Worm (Caenorhabditis elegans) whole organism, L2 larva: Measurements from ENCODE around the gene Y41G9A.17.

Experiments used
- C34F6.9 ChIP-seq: fragments of 150-350 bp; optimal IDR thresholded peaks from 2 replicates; lab custom pipeline; 2014; ENCODE audit warnings: missing biosample characterization, missing genetic modification characterization
- Y55F3AM.14 ChIP-seq: fragments of 200-800 bp; sonication (Bioruptor generic); optimal IDR thresholded peaks from 2 replicates; lab custom pipeline; 2018; ENCODE audit warnings: mild to moderate bottlenecking, missing genetic modification characterization, missing compliant biosample characterization
- ZK546.5 ChIP-seq: sonication (generic microtip); optimal IDR thresholded peaks from 2 replicates; lab custom pipeline; 2017; ENCODE audit warnings: missing biosample characterization, missing genetic modification characterization
- alr-1 ChIP-seq: fragments of 150-350 bp; optimal IDR thresholded peaks from 2 replicates; lab custom pipeline; 2014; ENCODE audit warnings: missing biosample characterization, missing genetic modification characterization
- aly-2 ChIP-seq: fragments of 150-350 bp; optimal IDR thresholded peaks from 2 replicates; lab custom pipeline; 2014; ENCODE audit warnings: missing biosample characterization, missing genetic modification characterization
- ama-1 ChIP-seq: fragments of 150-350 bp; optimal IDR thresholded peaks from 2 replicates; lab custom pipeline; 2018; ENCODE audit warnings: inconsistent platforms
- ceh-16 ChIP-seq: fragments of 150-350 bp; optimal IDR thresholded peaks from 2 replicates; lab custom pipeline; 2014; ENCODE audit warnings: missing biosample characterization, missing genetic modification characterization
- crh-2 ChIP-seq: sonication (generic microtip); optimal IDR thresholded peaks from 2 replicates; lab custom pipeline; 2017; ENCODE audit warnings: missing biosample characterization, missing genetic modification characterization
- dmd-4 ChIP-seq: sonication (generic microtip); optimal IDR thresholded peaks from 2 replicates; lab custom pipeline; 2017; ENCODE audit warnings: missing biosample characterization, missing genetic modification characterization
- egl-27 ChIP-seq: sonication (generic microtip); optimal IDR thresholded peaks from 3 replicates; lab custom pipeline; 2017; ENCODE audit warnings: missing biosample characterization, missing genetic modification reagents, missing genetic modification characterization
- elt-1 ChIP-seq: fragments of 150-350 bp; optimal IDR thresholded peaks from 2 replicates; lab custom pipeline; 2014; ENCODE audit warnings: missing biosample characterization, missing genetic modification characterization
- elt-3 ChIP-seq: sonication (generic microtip); optimal IDR thresholded peaks from 2 replicates; lab custom pipeline; 2017; ENCODE audit warnings: missing biosample characterization, missing genetic modification characterization
- fos-1 ChIP-seq: fragments of 150-350 bp; optimal IDR thresholded peaks from 2 replicates; lab custom pipeline; 2014; ENCODE audit warnings: missing biosample characterization, missing genetic modification characterization
- gmeb-1 ChIP-seq: fragments of 150-350 bp; optimal IDR thresholded peaks from 2 replicates; lab custom pipeline; 2014; ENCODE audit warnings: missing biosample characterization, missing genetic modification characterization
- lin-11 ChIP-seq: fragments of 150-350 bp; sonication (generic microtip); optimal IDR thresholded peaks from 2 replicates; lab custom pipeline; 2014; ENCODE audit warnings: missing biosample characterization, missing genetic modification characterization, inconsistent platforms, mixed read lengths
- lin-13 ChIP-seq: fragments of 150-350 bp; optimal IDR thresholded peaks from 2 replicates; lab custom pipeline; 2014; ENCODE audit warnings: missing biosample characterization, missing genetic modification reagents, missing genetic modification characterization
- lin-39 ChIP-seq: fragments of 150-350 bp; optimal IDR thresholded peaks from 2 replicates; lab custom pipeline; 2014; ENCODE audit warnings: missing biosample characterization, missing genetic modification reagents, missing genetic modification characterization
- lsy-2 ChIP-seq, 2 experiments: fragments of 150-350 bp in 1 of 2; sonication (generic microtip) in 1 of 2; optimal IDR thresholded peaks; 2 replicates each; lab custom pipeline; 2014 to 2017; ENCODE audit warnings: missing biosample characterization in 2 of 2, missing genetic modification characterization in 2 of 2
- mab-5 ChIP-seq: fragments of 150-350 bp; optimal IDR thresholded peaks from 2 replicates; lab custom pipeline; 2014; ENCODE audit warnings: missing biosample characterization, missing genetic modification characterization
- mbf-1 ChIP-seq: sonication (generic microtip); optimal IDR thresholded peaks from 2 replicates; lab custom pipeline; 2017; ENCODE audit warnings: missing biosample characterization, missing genetic modification characterization
- mdl-1 ChIP-seq, 2 experiments: fragments of 150-350 bp in 1 of 2; sonication (generic microtip) in 1 of 2; optimal IDR thresholded peaks; 2 replicates each; lab custom pipeline; 2017; ENCODE audit warnings: missing biosample characterization in 2 of 2, missing genetic modification characterization in 2 of 2
- nhr-10 ChIP-seq: sonication (generic microtip); optimal IDR thresholded peaks from 2 replicates; lab custom pipeline; 2017; ENCODE audit warnings: missing biosample characterization, missing genetic modification characterization
- nhr-12 ChIP-seq: fragments of 150-350 bp; optimal IDR thresholded peaks from 2 replicates; lab custom pipeline; 2014; ENCODE audit warnings: missing biosample characterization, missing genetic modification characterization
- nhr-23 ChIP-seq: fragments of 150-350 bp; optimal IDR thresholded peaks from 2 replicates; lab custom pipeline; 2014; ENCODE audit warnings: missing biosample characterization, missing genetic modification reagents, missing genetic modification characterization
- nhr-237 ChIP-seq: fragments of 150-350 bp; optimal IDR thresholded peaks from 2 replicates; lab custom pipeline; 2014; ENCODE audit warnings: missing biosample characterization, missing genetic modification characterization
- nhr-25 ChIP-seq: fragments of 150-350 bp; sonication (generic microtip); optimal IDR thresholded peaks from 3 replicates; lab custom pipeline; 2014; ENCODE audit warnings: missing biosample characterization, missing genetic modification characterization
- nhr-6 ChIP-seq: fragments of 150-350 bp; optimal IDR thresholded peaks from 2 replicates; lab custom pipeline; 2014; ENCODE audit warnings: missing biosample characterization, missing genetic modification characterization
- nhr-77 ChIP-seq: fragments of 150-350 bp; optimal IDR thresholded peaks from 2 replicates; lab custom pipeline; 2014; ENCODE audit warnings: missing biosample characterization, missing genetic modification characterization
- sem-4 ChIP-seq: fragments of 150-350 bp; optimal IDR thresholded peaks from 2 replicates; lab custom pipeline; 2014; ENCODE audit warnings: missing biosample characterization, missing genetic modification reagents, missing genetic modification characterization
- sma-9 ChIP-seq, 2 experiments: fragments of 150-350 bp in 1 of 2; sonication (generic microtip) in 1 of 2; optimal IDR thresholded peaks; 2 replicates each; lab custom pipeline; 2014 to 2016; ENCODE audit warnings: missing genetic modification characterization in 2 of 2, mild to moderate bottlenecking in 1 of 2, missing biosample characterization in 1 of 2, missing compliant biosample characterization in 1 of 2, missing genetic modification reagents in 1 of 2, moderate library complexity in 1 of 2
- snpc-4 ChIP-seq: fragments of 150-350 bp; optimal IDR thresholded peaks from 2 replicates; lab custom pipeline; 2014; ENCODE audit warnings: missing biosample characterization, missing genetic modification characterization
- unc-62 ChIP-seq: fragments of 150-350 bp; optimal IDR thresholded peaks from 2 replicates; lab custom pipeline; 2014; ENCODE audit warnings: missing biosample characterization, missing genetic modification reagents, missing genetic modification characterization
- ztf-11 ChIP-seq: sonication (generic microtip); optimal IDR thresholded peaks from 2 replicates; lab custom pipeline; 2017; ENCODE audit warnings: missing biosample characterization, missing genetic modification characterization
- ztf-4 ChIP-seq: fragments of 150-350 bp; optimal IDR thresholded peaks from 2 replicates; lab custom pipeline; 2014; ENCODE audit warnings: missing biosample characterization, missing genetic modification characterization

The Y41G9A.17 gene

DNA sequence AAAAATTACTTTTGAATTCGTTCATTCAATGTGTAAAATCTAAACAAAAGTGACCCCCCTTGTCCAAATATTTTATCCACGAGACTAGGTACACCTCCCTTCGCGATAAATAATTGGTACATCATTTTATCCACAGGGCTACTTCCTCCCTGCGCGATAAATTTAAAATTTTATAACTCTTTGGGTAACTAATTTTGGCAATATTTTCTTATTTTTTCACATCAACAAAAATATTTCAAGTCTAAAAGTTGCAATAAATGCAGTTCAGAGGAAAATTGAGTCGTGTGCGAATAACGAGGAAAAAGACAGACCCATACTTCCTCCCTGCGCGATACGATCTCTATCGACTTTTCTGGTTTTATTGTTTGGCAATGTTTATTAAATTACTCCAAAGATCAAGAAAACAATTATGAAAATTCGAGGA is 2.6 kb downstream of the Y41G9A.17 start (continued):
- TF ChIP-seq ama-1 (lab: Kevin White, UChicago), result no peak
- TF ChIP-seq lin-11 (tag; lab: Kevin White, UChicago), result peak; percentile 76
- TF ChIP-seq ZK546.5, result peak; percentile 81
- TF ChIP-seq elt-3 (tag; lab: Kevin White, UChicago), result peak; percentile 55
- TF ChIP-seq sma-9 (GFP tag; optimal IDR thresholded peaks at IDR 0.05; lab: Kevin White, UChicago), result peak; percentile 98
- peak; percentile 9 for TF ChIP-seq sma-9 (tag; optimal IDR thresholded peaks at IDR 0.05; lab: Kevin White, UChicago)
- TF ChIP-seq ceh-16 (tag; lab: Kevin White, UChicago), result peak; percentile 88
- TF ChIP-seq C34F6.9 (tag; lab: Kevin White, UChicago), result peak; percentile 99
- peak; percentile 89 to 96 for TF ChIP-seq mdl-1 (tag; optimal IDR thresholded peaks at IDR 0.05; lab: Kevin White, UChicago)
- TF ChIP-seq nhr-25, result peak; percentile 99
- no peak for TF ChIP-seq nhr-23 (tag; lab: Kevin White, UChicago)
- TF ChIP-seq gmeb-1 (tag; lab: Kevin White, UChicago), result peak; percentile 93
- TF ChIP-seq mab-5 (tag; lab: Kevin White, UChicago), result peak; percentile 98
- TF ChIP-seq nhr-12 (tag; lab: Kevin White, UChicago), result peak; percentile 68
- peak; percentile 98 for TF ChIP-seq sem-4 (tag; lab: Kevin White, UChicago)
- peak; percentile 97 for TF ChIP-seq egl-27 (tag; lab: Kevin White, UChicago)
- TF ChIP-seq fos-1, result peak; percentile 99
- TF ChIP-seq, all 48 proteins: peak for 44

DNA sequence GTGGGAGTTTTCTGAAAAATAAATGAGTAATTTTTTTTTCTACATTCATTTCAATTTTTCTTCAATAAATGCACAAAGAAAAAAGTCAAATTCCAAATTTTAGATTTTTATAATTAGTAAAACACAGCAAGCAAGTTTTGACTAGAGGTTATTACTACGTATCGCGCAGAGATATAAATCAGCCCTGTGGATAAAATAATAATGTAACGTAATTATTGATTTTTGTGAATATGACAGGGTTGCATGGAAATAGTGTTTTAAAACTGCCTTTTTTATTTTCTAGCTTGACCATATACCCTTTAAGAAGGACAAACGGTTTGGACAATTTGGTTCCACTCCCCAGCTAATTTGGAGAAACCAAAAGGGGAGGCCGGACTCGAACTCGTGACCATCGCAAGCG is 3.2 kb downstream of the Y41G9A.17 start:
- TF ChIP-seq mbf-1 (tag; lab: Kevin White, UChicago), result no peak
- no peak for TF ChIP-seq lin-13 (GFP tag; lab: Kevin White, UChicago)
- no peak for TF ChIP-seq elt-1 (tag; lab: Kevin White, UChicago)
- TF ChIP-seq unc-62 (GFP tag; lab: Kevin White, UChicago), result no peak
- TF ChIP-seq elt-3 (tag; lab: Kevin White, UChicago), result no peak
- TF ChIP-seq Y55F3AM.14 (GFP tag; lab: Kevin White, UChicago), result no peak

DNA sequence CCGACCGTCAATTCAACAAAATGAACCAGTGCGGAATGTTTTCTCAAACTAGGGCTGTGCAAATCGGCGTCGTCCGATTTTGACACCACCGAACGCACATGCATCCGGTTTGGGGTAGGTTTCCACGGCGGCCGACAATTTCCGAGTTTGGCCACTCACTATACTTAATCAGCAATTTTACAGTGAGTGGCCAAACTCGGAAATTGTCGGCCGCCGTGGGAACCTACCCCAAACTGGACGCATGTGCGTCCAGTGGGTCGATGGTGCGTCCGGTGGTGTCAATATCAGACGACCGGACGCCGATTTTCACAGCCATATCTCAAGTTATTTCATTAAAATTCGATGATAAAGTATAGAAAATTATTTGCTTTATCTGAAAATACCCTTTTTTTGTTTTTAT is 9.4 kb downstream of the Y41G9A.17 start:
- TF ChIP-seq nhr-77 (tag; lab: Kevin White, UChicago) (no peak), ztf-4 (tag; lab: Kevin White, UChicago) (no peak), aly-2 (no peak), ztf-11 (tag; lab: Kevin White, UChicago) (no peak), sma-9 (GFP tag; optimal IDR thresholded peaks at IDR 0.05; lab: Kevin White, UChicago) (no peak), sma-9 (tag; optimal IDR thresholded peaks at IDR 0.05; lab: Kevin White, UChicago) (no peak), lin-39 (tag; lab: Kevin White, UChicago) (no peak), nhr-23 (tag; lab: Kevin White, UChicago) (no peak)

DNA sequence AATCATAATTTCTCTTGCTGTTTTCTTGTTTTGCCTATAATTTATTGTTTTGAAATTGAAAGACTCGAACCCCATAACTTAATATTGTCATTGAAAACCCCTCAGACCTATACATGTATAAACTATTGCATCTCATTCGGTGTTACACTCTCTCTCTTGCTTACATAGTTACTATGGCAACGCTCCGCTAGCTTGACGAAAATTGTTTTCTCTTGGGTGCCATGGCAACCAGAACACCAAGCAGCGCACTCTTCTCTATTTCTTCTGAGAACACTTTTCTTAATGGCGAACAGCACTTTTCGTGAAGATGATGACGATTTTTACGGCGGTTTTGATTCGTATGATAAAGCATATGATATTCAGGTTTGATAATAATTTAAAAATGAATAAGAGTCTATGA is 15.6 kb downstream of the Y41G9A.17 start, which contains the start of gene osm-5:
Gene osm-5 (plus strand): TSS at position 268 of the 400 bp plus-strand sequence.
- TF ChIP-seq snpc-4 (tag; lab: Kevin White, UChicago), result no peak

DNA sequence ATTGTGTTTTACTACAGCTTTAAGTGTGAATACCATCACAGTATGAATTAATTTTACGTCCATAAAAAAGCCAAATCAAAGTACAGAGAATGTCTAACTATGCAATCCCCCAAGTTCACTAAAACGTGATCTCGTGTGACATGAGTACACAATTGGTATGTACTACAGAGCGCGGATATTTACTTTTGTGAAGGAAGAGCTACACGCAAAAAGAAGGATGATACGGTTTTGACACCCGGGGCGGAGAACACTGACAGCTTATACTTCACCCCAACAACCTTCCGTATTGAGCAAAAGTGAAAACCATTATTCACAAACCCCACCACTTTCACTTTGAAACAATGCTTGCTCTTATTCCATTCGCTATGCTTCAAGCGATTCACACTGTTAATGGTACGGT is 17.8 kb downstream of the Y41G9A.17 start, which contains the start of gene nspg-5:
Gene nspg-5 (plus strand): TSS at position 301 of the 400 bp plus-strand sequence.
- TF ChIP-seq dmd-4 (no peak), crh-2 (tag; lab: Kevin White, UChicago) (no peak), lsy-2 (tag; optimal IDR thresholded peaks at IDR 0.05; lab: Kevin White, UChicago) (no peak), nhr-10 (tag; lab: Kevin White, UChicago) (no peak), nhr-6 (tag; lab: Kevin White, UChicago) (no peak), elt-1 (tag; lab: Kevin White, UChicago) (no peak), sma-9 (GFP tag; optimal IDR thresholded peaks at IDR 0.05; lab: Kevin White, UChicago) (no peak), sma-9 (tag; optimal IDR thresholded peaks at IDR 0.05; lab: Kevin White, UChicago) (no peak), alr-1 (tag; lab: Kevin White, UChicago) (no peak), mbf-1 (tag; lab: Kevin White, UChicago) (no peak), nhr-237 (no peak), lin-39 (tag; lab: Kevin White, UChicago) (no peak), ama-1 (lab: Kevin White, UChicago) (no peak)
